Worm (Caenorhabditis elegans): Measurements from ENCODE around the gene fbxb-49.

DNA sequence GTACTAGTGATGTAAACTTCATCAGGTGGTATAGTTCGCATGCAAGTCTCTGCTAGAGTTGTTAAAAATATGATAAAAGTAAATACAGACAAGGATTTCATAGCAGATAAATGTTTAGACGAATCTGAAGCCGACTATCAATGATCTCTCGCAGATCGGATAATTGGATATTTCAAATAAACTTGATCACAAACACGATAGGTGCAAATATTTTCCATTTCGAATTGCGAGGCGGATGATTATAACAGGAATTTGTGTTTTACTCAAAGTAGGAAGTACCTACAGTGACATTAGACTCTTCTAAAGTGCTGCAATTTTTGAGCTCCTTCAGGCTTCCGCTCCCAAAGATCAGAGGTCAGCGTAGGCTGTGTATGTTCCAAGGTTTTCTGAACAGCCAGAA is 21.5 kb downstream of the fbxb-49 start, which contains the start of gene T07H3.7:
- TF ChIP-seq ama-1 (optimal IDR thresholded peaks at IDR 0.05) (no peak), scrt-1 (GFP tag; IDR thresholded peaks at IDR 0.05) (no peak), hmg-4 (GFP tag; optimal IDR thresholded peaks at IDR 0.05) (no peak), tra-4 (tag; optimal IDR thresholded peaks at IDR 0.05) (no peak), ceh-13 (GFP tag; optimal IDR thresholded peaks at IDR 0.05) (no peak)
